Fruit fly (Drosophila melanogaster) whole organism, prepupa: ENCODE measurements around the gene CG34328.

Experiments used
- Blimp-1 ChIP-seq: fragments of 200-800 bp; sonication (Bioruptor generic); optimal IDR thresholded peaks from 3 replicates; lab custom pipeline; 2017; ENCODE audit warnings: missing biosample characterization, missing genetic modification characterization, mild to moderate bottlenecking, moderate library complexity, missing genetic modification reagents
- CG10669 ChIP-seq: fragments of 200-800 bp; sonication (Bioruptor generic); optimal IDR thresholded peaks from 3 replicates; lab custom pipeline; 2018; ENCODE audit warnings: missing biosample characterization, mild to moderate bottlenecking, missing genetic modification characterization, moderate library complexity
- CG11294 ChIP-seq: fragments of 200-800 bp; sonication (Bioruptor generic); IDR thresholded peaks from 2 replicates; pipeline ENCODE4 v1.3.6; 2022; ENCODE audit warnings: missing biosample characterization, missing genetic modification characterization
- CG15336 ChIP-seq: fragments of 200-800 bp; sonication (Bioruptor generic); IDR thresholded peaks from 2 replicates; pipeline ENCODE4 v1.3.6; 2022; ENCODE audit warnings: missing biosample characterization, missing genetic modification characterization
- CG1621 ChIP-seq: fragments of 200-800 bp; sonication (Bioruptor generic); optimal IDR thresholded peaks from 3 replicates; lab custom pipeline; 2018; ENCODE audit warnings: missing biosample characterization, mild to moderate bottlenecking, missing genetic modification characterization
- CG16779 ChIP-seq: fragments of 200-800 bp; sonication (Bioruptor generic); optimal IDR thresholded peaks from 3 replicates; lab custom pipeline; 2017; ENCODE audit warnings: missing biosample characterization, mild to moderate bottlenecking, missing genetic modification characterization
- CG3032 ChIP-seq: fragments of 200-800 bp; optimal IDR thresholded peaks from 2 replicates; lab custom pipeline; 2019; ENCODE audit warnings: missing biosample characterization, mild to moderate bottlenecking, missing genetic modification characterization, moderate library complexity
- CG31627 ChIP-seq: fragments of 200-800 bp; sonication (Bioruptor generic); optimal IDR thresholded peaks from 3 replicates; lab custom pipeline; 2016; ENCODE audit warnings: missing biosample characterization, missing genetic modification characterization
- CG32006 ChIP-seq: fragments of 200-800 bp; sonication (Bioruptor generic); optimal IDR thresholded peaks from 3 replicates; lab custom pipeline; 2017; ENCODE audit warnings: missing biosample characterization, mild to moderate bottlenecking, missing genetic modification characterization
- CG34406 ChIP-seq: fragments of 200-800 bp; sonication (Bioruptor generic); optimal IDR thresholded peaks from 3 replicates; lab custom pipeline; 2016; ENCODE audit warnings: missing biosample characterization, missing genetic modification characterization
- CG4318 ChIP-seq: fragments of 200-800 bp; sonication (Bioruptor generic); optimal IDR thresholded peaks from 3 replicates; lab custom pipeline; 2017; ENCODE audit warnings: missing biosample characterization, mild to moderate bottlenecking, missing genetic modification characterization
- CG6163 ChIP-seq: fragments of 200-800 bp; sonication (Bioruptor generic); IDR thresholded peaks from 3 replicates; pipeline ENCODE4 v1.3.6; 2022; ENCODE audit warnings: missing biosample characterization, missing genetic modification characterization
- CG6808 ChIP-seq: fragments of 200-800 bp; sonication (Bioruptor generic); optimal IDR thresholded peaks from 3 replicates; lab custom pipeline; 2017; ENCODE audit warnings: missing biosample characterization, missing genetic modification characterization, mild to moderate bottlenecking, moderate library complexity, missing genetic modification reagents
- CG8319 ChIP-seq: fragments of 200-800 bp; sonication (Bioruptor generic); optimal IDR thresholded peaks from 3 replicates; lab custom pipeline; 2016; ENCODE audit warnings: missing biosample characterization, missing genetic modification characterization
- CG9139 ChIP-seq: fragments of 200-800 bp; sonication (Bioruptor generic); optimal IDR thresholded peaks from 3 replicates; lab custom pipeline; 2017; ENCODE audit warnings: missing biosample characterization, mild to moderate bottlenecking, missing genetic modification characterization
- Eip78C ChIP-seq: fragments of 200-800 bp; sonication (Bioruptor generic); peaks from one replicate; lab custom pipeline; 2016; ENCODE audit warnings: missing biosample characterization, missing genetic modification characterization
- Ets21C ChIP-seq: fragments of 200-800 bp; sonication (Bioruptor generic); optimal IDR thresholded peaks from 3 replicates; lab custom pipeline; 2016; ENCODE audit warnings: missing biosample characterization, missing genetic modification characterization
- Ets96B ChIP-seq: fragments of 200-800 bp; optimal IDR thresholded peaks from 2 replicates; lab custom pipeline; 2019; ENCODE audit warnings: missing biosample characterization, mild to moderate bottlenecking, missing genetic modification characterization, moderate library complexity
- Hr38 ChIP-seq: sonication (Bioruptor generic); optimal IDR thresholded peaks from 2 replicates; lab custom pipeline; 2016; ENCODE audit warnings: missing biosample characterization, missing genetic modification characterization
- Hr4 ChIP-seq: fragments of 200-800 bp; sonication (Bioruptor generic); optimal IDR thresholded peaks from 3 replicates; lab custom pipeline; 2016; ENCODE audit warnings: missing biosample characterization, missing genetic modification characterization
- Lpt ChIP-seq: fragments of 200-800 bp; sonication (Bioruptor generic); optimal IDR thresholded peaks from 3 replicates; lab custom pipeline; 2016; ENCODE audit warnings: missing biosample characterization, missing genetic modification characterization
- Sox102F ChIP-seq: fragments of 200-800 bp; sonication (Bioruptor generic); optimal IDR thresholded peaks from 2 replicates; lab custom pipeline; 2016; ENCODE audit warnings: missing biosample characterization, mild to moderate bottlenecking, missing genetic modification characterization
- Sox14 ChIP-seq: fragments of 200-800 bp; sonication (Bioruptor generic); optimal IDR thresholded peaks from 3 replicates; lab custom pipeline; 2016; ENCODE audit warnings: missing biosample characterization, missing genetic modification characterization
- acj6 ChIP-seq: fragments of 200-800 bp; sonication (Bioruptor generic); optimal IDR thresholded peaks from 3 replicates; lab custom pipeline; 2016; ENCODE audit warnings: missing biosample characterization, missing genetic modification characterization
- cyc ChIP-seq: fragments of 200-800 bp; sonication (Bioruptor generic); optimal IDR thresholded peaks from 3 replicates; lab custom pipeline; 2016; ENCODE audit warnings: missing biosample characterization, missing genetic modification characterization
- esn ChIP-seq: fragments of 200-800 bp; sonication (Bioruptor generic); optimal IDR thresholded peaks from 2 replicates; lab custom pipeline; 2016; ENCODE audit warnings: missing biosample characterization, mild to moderate bottlenecking, missing genetic modification characterization, moderate library complexity
- fd85E ChIP-seq: fragments of 200-800 bp; sonication (Bioruptor generic); optimal IDR thresholded peaks from 3 replicates; lab custom pipeline; 2016; ENCODE audit warnings: missing biosample characterization, missing genetic modification characterization
- fkh ChIP-seq: fragments of 200-800 bp; sonication (Bioruptor generic); optimal IDR thresholded peaks from 3 replicates; lab custom pipeline; 2017; ENCODE audit warnings: missing biosample characterization, mild to moderate bottlenecking, missing genetic modification characterization, moderate library complexity
- lz ChIP-seq: fragments of 200-800 bp; sonication (Bioruptor generic); optimal IDR thresholded peaks from 3 replicates; lab custom pipeline; 2016; ENCODE audit warnings: missing biosample characterization, missing genetic modification characterization
- pdm3 ChIP-seq: fragments of 200-800 bp; sonication (Bioruptor generic); optimal IDR thresholded peaks from 3 replicates; lab custom pipeline; 2016; ENCODE audit warnings: missing biosample characterization, missing genetic modification characterization
- ss ChIP-seq, 2 experiments: fragments of 200-800 bp; sonication (Bioruptor generic); optimal IDR thresholded peaks; 2 replicates in 1 of 2; 3 replicates in 1 of 2; lab custom pipeline; 2017 to 2018; ENCODE audit warnings: mild to moderate bottlenecking in 2 of 2, missing biosample characterization in 2 of 2, missing genetic modification characterization in 2 of 2, moderate library complexity in 1 of 2
- svp ChIP-seq: fragments of 200-800 bp; sonication (Bioruptor generic); peaks from one replicate; lab custom pipeline; 2016; ENCODE audit warnings: missing biosample characterization, missing genetic modification characterization

Gene CG34328

dm6 chrX:18399965-18400364, at the start of gene CG34328:
CG34328 (minus strand) TSS chrX:18400065.
- TF ChIP-seq CG6163 (GFP tag; lab: Robert Waterston, UW) (no peak), CG10669 (GFP tag; lab: Kevin White, UChicago) (no peak), Hr4 (GFP tag; lab: Kevin White, UChicago) (no peak), ss (GFP tag; optimal IDR thresholded peaks at IDR 0.05; lab: Kevin White, UChicago) (no peak), CG16779 (tag; lab: Kevin White, UChicago) (no peak), Ets21C (no peak), Hr38 (GFP tag; lab: Kevin White, UChicago) (no peak), CG9139 (GFP tag; lab: Kevin White, UChicago) (no peak), CG11294 (GFP tag; lab: Robert Waterston, UW) (no peak), Blimp-1 (GFP tag; lab: Kevin White, UChicago) (no peak), esn (no peak), CG34406 (no peak), Lpt (GFP tag; lab: Kevin White, UChicago) (no peak), Sox14 (GFP tag; lab: Kevin White, UChicago) (no peak)

dm6 chrX:18440481-18440880, 40.6 kb upstream of the CG34328 start, which contains the start of gene CG32548:
CG32548 (minus strand) TSS chrX:18440581.
- no peak for TF ChIP-seq CG6808
- TF ChIP-seq acj6, result no peak
- no peak for TF ChIP-seq fkh (GFP tag; lab: Kevin White, UChicago)
- TF ChIP-seq CG32006 (GFP tag; lab: Kevin White, UChicago), result no peak
- no peak for TF ChIP-seq CG15336
- TF ChIP-seq CG9139 (GFP tag; lab: Kevin White, UChicago), result no peak
- TF ChIP-seq esn, result no peak

dm6 chrX:18439367-18439766, 39.5 kb upstream of the CG34328 start, which contains the start of gene CG43841:
CG43841 (plus strand) TSS chrX:18439667.
- TF ChIP-seq Sox14 (GFP tag; lab: Kevin White, UChicago), result no peak
- TF ChIP-seq Eip78C (GFP tag; lab: Kevin White, UChicago), result no peak
- no peak for TF ChIP-seq Blimp-1 (GFP tag; lab: Kevin White, UChicago)
- TF ChIP-seq Ets96B (tag; lab: Kevin White, UChicago), result no peak
- no peak for TF ChIP-seq CG1621 (tag; lab: Kevin White, UChicago)

- no peak for TF ChIP-seq ss (GFP tag; optimal IDR thresholded peaks at IDR 0.05; lab: Kevin White, UChicago)
- TF ChIP-seq CG16779 (tag; lab: Kevin White, UChicago), result no peak
- TF ChIP-seq CG34406, result no peak
- no peak for TF ChIP-seq CG8319 (GFP tag; lab: Kevin White, UChicago)
- no peak for TF ChIP-seq Ets21C
- TF ChIP-seq svp, result peak; percentile 18
- no peak for TF ChIP-seq CG31627
- TF ChIP-seq, all 60 proteins: peak for 1
These were observed 38.7 kb upstream of the CG34328 start, which contains the start of gene CG32551 for dm6 chrX:18438568-18438967. CG32551 (plus strand) TSS chrX:18438868.

dm6 chrX:18437190-18437589, 37.3 kb upstream of the CG34328 start, which contains the start of gene CG6290:
CG6290 (plus strand) TSS chrX:18437490.
- no peak for TF ChIP-seq lz (GFP tag; lab: Kevin White, UChicago)
- no peak for TF ChIP-seq fd85E (GFP tag; lab: Kevin White, UChicago)
- no peak for TF ChIP-seq pdm3 (GFP tag; lab: Kevin White, UChicago)
- TF ChIP-seq CG4318 (GFP tag; lab: Kevin White, UChicago), result no peak
- no peak for TF ChIP-seq cyc (GFP tag; lab: Kevin White, UChicago)
- TF ChIP-seq CG10669 (GFP tag; lab: Kevin White, UChicago), result no peak
- no peak for TF ChIP-seq Sox102F (GFP tag; lab: Kevin White, UChicago)
- TF ChIP-seq CG3032 (tag; lab: Kevin White, UChicago), result no peak
